Worm (Caenorhabditis elegans) whole organism, midembryonic: ENCODE data around the gene clec-128.

Source experiments
- cog-1 ChIP-seq: sonication (generic microtip); optimal IDR thresholded peaks from 2 replicates; lab custom pipeline; 2016; ENCODE audit warnings: missing genetic modification characterization, missing compliant biosample characterization
- flt-1 ChIP-seq: fragments of 200-800 bp; sonication (Bioruptor generic); IDR thresholded peaks from 2 replicates; pipeline ENCODE4 v1.3.6; 2022; ENCODE audit warnings: missing genetic modification characterization, missing compliant biosample characterization

ce11 chrII:3598721-3599120 lies 27.9 kb upstream of the clec-128 start, which contains the start of gene Y49F6A.11:
- TF ChIP-seq flt-1: no peak
- no peak for TF ChIP-seq cog-1 (tag; lab: Kevin White, UChicago)
